Fruit fly (Drosophila melanogaster) whole organism, embryonic: ENCODE data around the gene MED15.

Source experiments
- Bdp1 ChIP-seq: fragments of 200-800 bp; sonication (Bioruptor generic); optimal IDR thresholded peaks from 3 replicates; lab custom pipeline; 2016; ENCODE audit warnings: missing biosample characterization, missing genetic modification characterization
- CG10209 ChIP-seq: fragments of 200-800 bp; sonication (Bioruptor generic); optimal IDR thresholded peaks from 3 replicates; lab custom pipeline; 2017; ENCODE audit warnings: missing biosample characterization, mild to moderate bottlenecking, missing genetic modification characterization, missing genetic modification reagents
- CG10267 ChIP-seq: fragments of 200-800 bp; sonication (Bioruptor generic); optimal IDR thresholded peaks from 2 replicates; lab custom pipeline; 2018; ENCODE audit warnings: missing biosample characterization, mild to moderate bottlenecking, missing genetic modification characterization, moderate library complexity
- CG12219 ChIP-seq: fragments of 200-800 bp; sonication (Bioruptor generic); optimal IDR thresholded peaks from 3 replicates; lab custom pipeline; 2018; ENCODE audit warnings: missing biosample characterization, mild to moderate bottlenecking, missing genetic modification characterization
- CG12769 ChIP-seq: fragments of 200-800 bp; sonication (Bioruptor generic); optimal IDR thresholded peaks from 2 replicates; lab custom pipeline; 2019; ENCODE audit warnings: missing biosample characterization, mild to moderate bottlenecking, missing genetic modification characterization, moderate library complexity
- CG12942 ChIP-seq: fragments of 200-800 bp; sonication (Bioruptor generic); optimal IDR thresholded peaks from 3 replicates; lab custom pipeline; 2016; ENCODE audit warnings: missing biosample characterization, missing genetic modification characterization
- CG13424 ChIP-seq: fragments of 200-800 bp; sonication (Bioruptor generic); optimal IDR thresholded peaks from 2 replicates; lab custom pipeline; 2019; ENCODE audit warnings: missing biosample characterization, mild to moderate bottlenecking, missing genetic modification characterization, moderate library complexity
- CG13775 ChIP-seq: fragments of 200-800 bp; sonication (Bioruptor generic); optimal IDR thresholded peaks from 3 replicates; lab custom pipeline; 2017; ENCODE audit warnings: missing biosample characterization, mild to moderate bottlenecking, missing genetic modification characterization
- CG14965 ChIP-seq: fragments of 200-800 bp; sonication (Bioruptor generic); optimal IDR thresholded peaks from 2 replicates; lab custom pipeline; 2016; ENCODE audit warnings: missing biosample characterization, missing genetic modification characterization, borderline replicate concordance
- CG15011 ChIP-seq: fragments of 200-800 bp; sonication (Bioruptor generic); optimal IDR thresholded peaks from 3 replicates; lab custom pipeline; 2018; ENCODE audit warnings: missing biosample characterization, mild to moderate bottlenecking, missing genetic modification characterization
- CG1647 ChIP-seq: fragments of 200-800 bp; sonication (Bioruptor generic); optimal IDR thresholded peaks from 3 replicates; lab custom pipeline; 2016; ENCODE audit warnings: missing biosample characterization, missing genetic modification characterization
- CG17802 ChIP-seq: fragments of 200-800 bp; sonication (Bioruptor generic); optimal IDR thresholded peaks from 2 replicates; lab custom pipeline; 2018; ENCODE audit warnings: missing biosample characterization, mild to moderate bottlenecking, missing genetic modification characterization, moderate library complexity
- CG17829 ChIP-seq: fragments of 200-800 bp; optimal IDR thresholded peaks from 2 replicates; lab custom pipeline; 2019; ENCODE audit warnings: missing biosample characterization, mild to moderate bottlenecking, missing genetic modification characterization, moderate library complexity
- CG2202 ChIP-seq: fragments of 200-800 bp; sonication (Bioruptor generic); optimal IDR thresholded peaks from 2 replicates; lab custom pipeline; 2018; ENCODE audit warnings: missing biosample characterization, mild to moderate bottlenecking, missing genetic modification characterization
- CG42726 ChIP-seq: fragments of 200-800 bp; sonication (Bioruptor generic); IDR thresholded peaks from 2 replicates; pipeline ENCODE4 v1.3.6; 2022; ENCODE audit warnings: missing biosample characterization, missing genetic modification characterization; ENCODE audit not compliant: partially characterized antibody
- CG4820 ChIP-seq: fragments of 200-800 bp; sonication (Bioruptor generic); optimal IDR thresholded peaks from 3 replicates; lab custom pipeline; 2016; ENCODE audit warnings: missing biosample characterization, missing genetic modification characterization
- CG6683 ChIP-seq: fragments of 200-800 bp; sonication (Bioruptor generic); optimal IDR thresholded peaks from 2 replicates; lab custom pipeline; 2017; ENCODE audit warnings: missing biosample characterization, mild to moderate bottlenecking, missing genetic modification characterization, missing genetic modification reagents
- CG7745 ChIP-seq: fragments of 200-800 bp; sonication (Bioruptor generic); optimal IDR thresholded peaks from 2 replicates; lab custom pipeline; 2018; ENCODE audit warnings: missing biosample characterization, mild to moderate bottlenecking, missing genetic modification characterization, moderate library complexity
- CG7839 ChIP-seq: fragments of 200-800 bp; sonication (Bioruptor generic); optimal IDR thresholded peaks from 3 replicates; lab custom pipeline; 2018; ENCODE audit warnings: missing biosample characterization, mild to moderate bottlenecking, missing genetic modification characterization, moderate library complexity
- CG8290 ChIP-seq, 3 experiments: fragments of 200-800 bp; sonication (Bioruptor generic); optimal IDR thresholded peaks; 2 replicates each; lab custom pipeline; 2016 to 2019; ENCODE audit warnings: missing biosample characterization in 3 of 3, missing genetic modification characterization in 3 of 3, mild to moderate bottlenecking in 2 of 3, moderate library complexity in 1 of 3
- D ChIP-seq, 2 experiments: fragments of 200-800 bp in 1 of 2; fragments of >200 bp in 1 of 2; sonication (Bioruptor generic) in 1 of 2; optimal IDR thresholded peaks; 2 replicates in 1 of 2; 3 replicates in 1 of 2; lab custom pipeline; 2017; ENCODE audit warnings: mild to moderate bottlenecking in 1 of 2, missing biosample characterization in 1 of 2, missing genetic modification characterization in 1 of 2, missing genetic modification reagents in 1 of 2
- D19A ChIP-seq: fragments of 200-800 bp; optimal IDR thresholded peaks from 3 replicates; lab custom pipeline; 2019; ENCODE audit warnings: missing biosample characterization, mild to moderate bottlenecking, missing genetic modification characterization, moderate library complexity
- Deaf1 ChIP-seq: fragments of 200-800 bp; optimal IDR thresholded peaks from 3 replicates; lab custom pipeline; 2019; ENCODE audit warnings: missing biosample characterization, mild to moderate bottlenecking, missing genetic modification characterization, moderate library complexity
- E2f1 ChIP-seq: fragments of 200-800 bp; sonication (Bioruptor generic); IDR thresholded peaks from 2 replicates; pipeline ENCODE4 v1.3.6; 2022; ENCODE audit warnings: missing biosample characterization, missing genetic modification characterization
- Eip74EF ChIP-seq, 2 experiments: fragments of 200-800 bp in 1 of 2; fragments of >200 bp in 1 of 2; sonication (Bioruptor generic) in 1 of 2; optimal IDR thresholded peaks; 2 replicates each; lab custom pipeline; 2017 to 2019; ENCODE audit warnings: missing biosample characterization in 2 of 2, missing genetic modification characterization in 2 of 2, mild to moderate bottlenecking in 1 of 2, moderate library complexity in 1 of 2
- Oli ChIP-seq: fragments of 200-800 bp; sonication (Bioruptor generic); optimal IDR thresholded peaks from 2 replicates; lab custom pipeline; 2018; ENCODE audit warnings: missing biosample characterization, mild to moderate bottlenecking, missing genetic modification characterization, moderate library complexity
- Ravus ChIP-seq: fragments of 200-800 bp; sonication (Bioruptor generic); IDR thresholded peaks from 2 replicates; pipeline ENCODE4 v1.3.6; 2022; ENCODE audit warnings: missing biosample characterization, missing genetic modification characterization
- Stat92E ChIP-seq, 3 experiments: fragments of >200 bp in 2 of 3; fragments of 200-800 bp in 1 of 3; sonication (Bioruptor generic) in 1 of 3; optimal IDR thresholded peaks; 2 replicates each; lab custom pipeline; 2017 to 2019; ENCODE audit warnings: missing biosample characterization in 3 of 3, missing genetic modification characterization in 3 of 3, mild to moderate bottlenecking in 1 of 3, moderate library complexity in 1 of 3
- amos ChIP-seq: fragments of 200-800 bp; sonication (Bioruptor generic); IDR thresholded peaks from 2 replicates; pipeline ENCODE4 v1.3.6; 2022; ENCODE audit warnings: missing biosample characterization, missing genetic modification characterization; ENCODE audit not compliant: partially characterized antibody
- bcd ChIP-seq: fragments of 200-800 bp; sonication (Bioruptor generic); optimal IDR thresholded peaks from 2 replicates; lab custom pipeline; 2017; ENCODE audit warnings: missing biosample characterization, mild to moderate bottlenecking, missing genetic modification characterization
- br ChIP-seq: fragments of >200 bp; optimal IDR thresholded peaks from 2 replicates; lab custom pipeline; 2017
- chif ChIP-seq, 2 experiments: fragments of 200-800 bp; sonication (Bioruptor generic); optimal IDR thresholded peaks; 3 replicates each; lab custom pipeline; 2016; ENCODE audit warnings: missing biosample characterization in 2 of 2, missing genetic modification characterization in 2 of 2
- crol ChIP-seq: fragments of 200-800 bp; sonication (Bioruptor generic); IDR thresholded peaks from 2 replicates; pipeline ENCODE4 v1.3.6; 2022; ENCODE audit warnings: missing biosample characterization, missing genetic modification characterization
- gfzf ChIP-seq: fragments of 200-800 bp; sonication (Bioruptor generic); optimal IDR thresholded peaks from 2 replicates; lab custom pipeline; 2016; ENCODE audit warnings: missing biosample characterization, mild to moderate bottlenecking, missing genetic modification characterization, moderate library complexity
- grn ChIP-seq: fragments of 200-800 bp; sonication (Bioruptor generic); optimal IDR thresholded peaks from 3 replicates; lab custom pipeline; 2017; ENCODE audit warnings: missing biosample characterization, missing genetic modification characterization
- insv ChIP-seq, 2 experiments: fragments of 200-800 bp; sonication (Bioruptor generic); optimal IDR thresholded peaks; 3 replicates each; lab custom pipeline; 2016 to 2018; ENCODE audit warnings: missing biosample characterization in 2 of 2, missing genetic modification characterization in 2 of 2
- mirr ChIP-seq: fragments of 200-800 bp; sonication (Bioruptor generic); optimal IDR thresholded peaks from 3 replicates; lab custom pipeline; 2018; ENCODE audit warnings: missing biosample characterization, mild to moderate bottlenecking, missing genetic modification characterization
- nau ChIP-seq: fragments of 200-800 bp; sonication (Bioruptor generic); optimal IDR thresholded peaks from 3 replicates; lab custom pipeline; 2017; ENCODE audit warnings: missing biosample characterization, mild to moderate bottlenecking, missing genetic modification characterization, missing genetic modification reagents
- oc ChIP-seq: fragments of 200-800 bp; sonication (Bioruptor generic); optimal IDR thresholded peaks from 2 replicates; lab custom pipeline; 2018; ENCODE audit warnings: missing biosample characterization, mild to moderate bottlenecking, missing genetic modification characterization, moderate library complexity
- odd ChIP-seq: fragments of 200-800 bp; sonication (Bioruptor generic); optimal IDR thresholded peaks from 2 replicates; lab custom pipeline; 2017; ENCODE audit warnings: missing biosample characterization, mild to moderate bottlenecking, missing genetic modification characterization
- peb ChIP-seq: fragments of 200-800 bp; sonication (Bioruptor generic); IDR thresholded peaks from 2 replicates; pipeline ENCODE4 v1.3.6; 2022; ENCODE audit warnings: missing biosample characterization, missing genetic modification characterization
- pfk ChIP-seq: fragments of 200-800 bp; sonication (Bioruptor generic); optimal IDR thresholded peaks from 2 replicates; lab custom pipeline; 2018; ENCODE audit warnings: missing biosample characterization, mild to moderate bottlenecking, missing genetic modification characterization, moderate library complexity
- pros ChIP-seq: fragments of 200-800 bp; sonication (Bioruptor generic); optimal IDR thresholded peaks from 3 replicates; lab custom pipeline; 2019; ENCODE audit warnings: missing biosample characterization, mild to moderate bottlenecking, missing genetic modification characterization, moderate library complexity
- scrt ChIP-seq: fragments of 200-800 bp; sonication (Bioruptor generic); optimal IDR thresholded peaks from 2 replicates; lab custom pipeline; 2018; ENCODE audit warnings: missing biosample characterization, mild to moderate bottlenecking, missing genetic modification characterization, moderate library complexity
- so ChIP-seq: fragments of 200-800 bp; sonication (Bioruptor generic); IDR thresholded peaks from 3 replicates; pipeline ENCODE4 v1.3.6; 2022; ENCODE audit warnings: missing biosample characterization, missing genetic modification characterization
- tx ChIP-seq: fragments of 200-800 bp; sonication (Bioruptor generic); optimal IDR thresholded peaks from 2 replicates; lab custom pipeline; 2016; ENCODE audit warnings: missing biosample characterization, missing genetic modification characterization
- wdn ChIP-seq: fragments of 200-800 bp; sonication (Bioruptor generic); IDR thresholded peaks from 2 replicates; pipeline ENCODE4 v1.3.6; 2022; ENCODE audit warnings: missing biosample characterization, missing genetic modification characterization

Gene MED15

DNA sequence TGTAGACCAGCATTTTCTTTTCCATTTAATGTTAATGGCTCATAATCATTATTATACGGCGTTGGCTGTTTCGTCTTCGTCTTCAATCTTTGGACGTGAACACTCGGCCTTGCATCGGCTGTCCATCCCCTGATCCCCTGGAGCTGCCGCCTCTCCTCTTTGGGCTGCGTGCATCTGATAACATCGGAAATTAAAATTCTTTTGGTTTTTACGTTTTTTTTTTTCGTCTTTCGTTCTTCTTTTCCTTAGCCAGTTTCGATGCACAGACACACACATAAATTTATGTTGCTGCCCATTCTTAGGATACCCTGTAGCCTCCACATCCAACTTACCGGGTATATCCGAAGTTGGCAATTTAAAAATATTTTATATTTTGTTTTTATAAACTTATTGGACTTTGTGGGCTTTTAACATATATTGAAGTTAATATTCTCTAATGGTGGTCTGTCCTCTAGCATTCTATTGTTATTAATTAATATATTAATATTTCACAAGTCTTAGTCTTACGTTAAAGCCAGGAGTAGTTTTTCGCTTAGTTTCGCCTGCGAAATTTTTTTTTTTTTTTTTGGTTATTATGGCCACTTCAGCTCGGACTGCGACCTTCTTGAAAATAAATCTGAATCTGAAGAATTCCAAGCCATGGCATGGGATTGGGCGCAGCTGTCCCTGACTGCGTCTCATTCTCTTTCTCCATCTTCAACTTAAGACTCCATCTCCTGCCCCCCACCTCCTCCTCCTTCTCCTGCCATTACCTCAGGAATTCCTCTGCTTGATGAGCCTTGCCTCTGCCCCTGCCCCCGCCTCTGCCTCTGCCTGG lies 32.0 kb upstream of the MED15 start (continued):
- TF ChIP-seq bcd: no peak
- TF ChIP-seq CG7745: no peak
- no peak for TF ChIP-seq CG14965 (GFP tag; lab: Kevin White, UChicago)
- TF ChIP-seq E2f1 (GFP tag; lab: Robert Waterston, UW): no peak
- no peak for TF ChIP-seq CG12769 (tag; lab: Kevin White, UChicago)
- TF ChIP-seq wdn: no peak
- peak; percentile 8 for TF ChIP-seq CG8290 (GFP tag; optimal IDR thresholded peaks at IDR 0.05; lab: Kevin White, UChicago)
- TF ChIP-seq CG8290 (tag; optimal IDR thresholded peaks at IDR 0.05; lab: Kevin White, UChicago): no peak
- TF ChIP-seq Ravus (GFP tag; lab: Robert Waterston, UW): no peak
- TF ChIP-seq tx (GFP tag; lab: Kevin White, UChicago): no peak
- no peak for TF ChIP-seq scrt (GFP tag; lab: Kevin White, UChicago)
- TF ChIP-seq Stat92E (GFP tag; optimal IDR thresholded peaks at IDR 0.05; lab: Kevin White, UChicago): peak in 1 of 3 experiments; percentile 17
- peak; percentile 37 for TF ChIP-seq CG10209 (GFP tag; lab: Kevin White, UChicago)
- no peak for TF ChIP-seq CG17802
- TF ChIP-seq CG17829: peak; percentile 84
- TF ChIP-seq CG15011 (GFP tag; lab: Kevin White, UChicago): no peak
- TF ChIP-seq peb (GFP tag; lab: Robert Waterston, UW): no peak
- TF ChIP-seq CG42726 (GFP tag; lab: Robert Waterston, UW): no peak
- TF ChIP-seq Bdp1 (GFP tag; lab: Kevin White, UChicago): no peak
- TF ChIP-seq CG6683 (GFP tag; lab: Kevin White, UChicago): no peak
- TF ChIP-seq Oli: peak; percentile 62
- TF ChIP-seq CG7839 (tag; lab: Kevin White, UChicago): peak; percentile 52
- TF ChIP-seq Deaf1 (tag; lab: Kevin White, UChicago): peak; percentile 5
- TF ChIP-seq nau (GFP tag; lab: Kevin White, UChicago): no peak
- TF ChIP-seq CG13775 (GFP tag; lab: Kevin White, UChicago): peak; percentile 68
- TF ChIP-seq CG2202: peak; percentile 58
- TF ChIP-seq CG13424: peak; percentile 43
- TF ChIP-seq chif (GFP tag; optimal IDR thresholded peaks at IDR 0.05; lab: Kevin White, UChicago): no peak
- TF ChIP-seq amos (GFP tag; lab: Robert Waterston, UW): no peak
- TF ChIP-seq CG12942 (GFP tag; lab: Kevin White, UChicago): no peak
- TF ChIP-seq br: no peak
- TF ChIP-seq so: no peak
- peak; percentile 1 for TF ChIP-seq CG4820 (GFP tag; lab: Kevin White, UChicago)
- TF ChIP-seq mirr (GFP tag; lab: Kevin White, UChicago): no peak
- TF ChIP-seq Eip74EF (GFP tag; optimal IDR thresholded peaks at IDR 0.05; lab: Kevin White, UChicago): no peak
- no peak for TF ChIP-seq gfzf (GFP tag; lab: Kevin White, UChicago)
- peak; percentile 67 for TF ChIP-seq grn (GFP tag; lab: Kevin White, UChicago)
- TF ChIP-seq D (optimal IDR thresholded peaks at IDR 0.05; lab: Kevin White, UChicago): no peak
- peak; percentile 66 for TF ChIP-seq D (GFP tag; optimal IDR thresholded peaks at IDR 0.05; lab: Kevin White, UChicago)
- TF ChIP-seq D19A (tag; lab: Kevin White, UChicago): peak; percentile 88
- no peak for TF ChIP-seq odd (GFP tag; lab: Kevin White, UChicago)
- no peak for TF ChIP-seq CG12219 (GFP tag; lab: Kevin White, UChicago)
- TF ChIP-seq oc (tag; lab: Kevin White, UChicago): no peak
- no peak for TF ChIP-seq CG1647
- TF ChIP-seq pfk (GFP tag; lab: Kevin White, UChicago): no peak
- TF ChIP-seq CG10267 (tag; lab: Kevin White, UChicago): peak; percentile 77
- no peak for TF ChIP-seq insv (GFP tag; optimal IDR thresholded peaks at IDR 0.05; lab: Kevin White, UChicago)
- TF ChIP-seq pros (GFP tag; lab: Kevin White, UChicago): peak; percentile 76
- TF ChIP-seq crol (GFP tag; lab: Robert Waterston, UW): peak; percentile 73
